Fruit fly (Drosophila melanogaster): ENCODE data around the gene RagA-B.

DNA sequence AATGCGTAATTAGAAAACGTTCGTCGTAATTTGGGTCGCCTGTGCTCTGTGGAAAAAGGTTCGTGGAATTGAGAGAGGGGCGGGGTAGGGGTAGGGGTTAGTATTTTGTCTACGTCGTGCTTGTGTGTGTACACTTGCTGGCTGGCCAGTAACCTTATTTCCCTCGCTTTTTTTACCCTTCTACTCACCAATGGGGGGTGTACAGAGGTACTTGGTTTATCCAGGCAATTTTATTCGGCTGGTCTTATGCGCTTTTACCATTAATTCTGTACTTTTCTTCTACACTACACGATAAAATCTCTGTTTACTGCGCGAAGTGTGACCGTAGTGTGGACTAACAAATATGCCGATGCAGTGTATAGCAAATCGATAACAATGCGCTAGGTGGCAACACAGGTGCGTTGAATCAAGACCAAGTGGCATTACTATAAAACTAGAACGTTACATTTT lies 35.6 kb upstream of the RagA-B start, which contains the start of gene tgo:
- no peak for TF ChIP-seq crc (GFP tag; optimal IDR thresholded peaks at IDR 0.05)
- 0 out of 4 replicates have a peak, but pooled peaks have one; percentile 67 for TF ChIP-seq chinmo (GFP tag; IDR thresholded peaks at IDR 0.05; ENCODE audit: partially characterized antibody)
- TF ChIP-seq CG13287 (GFP tag; IDR thresholded peaks at IDR 0.05; ENCODE audit: partially characterized antibody), result peak; percentile 68
- TF ChIP-seq HmgD (GFP tag; optimal IDR thresholded peaks at IDR 0.05), result peak; percentile 1
- TF ChIP-seq Camta (GFP tag; optimal IDR thresholded peaks at IDR 0.05), result no peak
- peak; percentile 7 for TF ChIP-seq CG7987 (GFP tag; optimal IDR thresholded peaks at IDR 0.05)
- TF ChIP-seq ac (GFP tag; optimal IDR thresholded peaks at IDR 0.05), result no peak
- no peak for TF ChIP-seq CG1233 (GFP tag; optimal IDR thresholded peaks at IDR 0.05)
- no peak for TF ChIP-seq NFAT (GFP tag; IDR thresholded peaks at IDR 0.05)
